Worm (Caenorhabditis elegans): ENCODE data around the gene F35B3.7.

The F35B3.7 gene

DNA sequence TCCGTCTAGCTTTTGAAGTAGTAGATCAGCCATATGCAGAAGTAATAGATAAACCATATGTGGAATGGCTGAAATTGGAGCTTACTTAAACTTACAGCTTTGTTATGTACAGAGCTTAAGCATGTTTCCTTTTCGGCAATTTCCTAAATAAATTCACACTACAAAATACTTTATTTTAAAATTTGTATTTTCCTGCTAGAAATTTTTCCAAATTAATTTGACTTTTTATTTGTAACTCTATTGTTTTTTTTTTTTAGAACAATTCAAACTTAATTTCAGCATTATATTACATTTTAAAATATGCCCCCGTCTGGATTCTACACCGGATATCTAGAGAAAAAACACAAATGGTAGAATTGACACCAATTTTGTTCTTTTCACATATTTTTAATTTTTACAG lies 29.7 kb downstream of the F35B3.7 start, which contains the start of gene F35B3.3:
Gene F35B3.3, plus strand, starts transcription at position 301 of the 400 bp plus-strand sequence.
- no peak for TF ChIP-seq sem-2 (GFP tag; optimal IDR thresholded peaks at IDR 0.05)

DNA sequence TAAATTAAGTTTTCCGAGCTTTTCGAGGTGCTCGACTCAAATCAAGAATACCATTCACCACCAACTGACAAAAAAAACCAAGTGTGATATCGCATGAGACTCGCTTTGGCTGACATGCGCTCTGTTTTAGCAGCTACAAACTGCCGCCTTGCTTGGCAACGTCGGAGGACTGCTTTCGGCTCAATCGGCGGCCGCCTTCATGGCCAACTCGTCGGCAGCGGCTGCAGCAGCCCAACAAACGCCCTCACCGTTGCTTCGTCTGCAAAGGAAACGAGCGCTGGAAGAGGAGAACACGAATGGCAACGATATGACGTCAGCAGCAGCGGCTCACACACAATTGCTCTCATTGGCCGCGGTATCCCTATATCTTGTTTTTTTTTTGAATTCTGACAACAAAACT lies 36.0 kb downstream of the F35B3.7 start:
- TF ChIP-seq lsy-2 (tag; optimal IDR thresholded peaks at IDR 0.05) (no peak), snpc-4 (tag; optimal IDR thresholded peaks at IDR 0.05) (no peak), ceh-83 (GFP tag; optimal IDR thresholded peaks at IDR 0.05) (no peak), nhr-76 (tag; optimal IDR thresholded peaks at IDR 0.05) (no peak), pha-4 (tag; optimal IDR thresholded peaks at IDR 0.05) (no peak), lin-13 (tag; optimal IDR thresholded peaks at IDR 0.05) (no peak)

DNA sequence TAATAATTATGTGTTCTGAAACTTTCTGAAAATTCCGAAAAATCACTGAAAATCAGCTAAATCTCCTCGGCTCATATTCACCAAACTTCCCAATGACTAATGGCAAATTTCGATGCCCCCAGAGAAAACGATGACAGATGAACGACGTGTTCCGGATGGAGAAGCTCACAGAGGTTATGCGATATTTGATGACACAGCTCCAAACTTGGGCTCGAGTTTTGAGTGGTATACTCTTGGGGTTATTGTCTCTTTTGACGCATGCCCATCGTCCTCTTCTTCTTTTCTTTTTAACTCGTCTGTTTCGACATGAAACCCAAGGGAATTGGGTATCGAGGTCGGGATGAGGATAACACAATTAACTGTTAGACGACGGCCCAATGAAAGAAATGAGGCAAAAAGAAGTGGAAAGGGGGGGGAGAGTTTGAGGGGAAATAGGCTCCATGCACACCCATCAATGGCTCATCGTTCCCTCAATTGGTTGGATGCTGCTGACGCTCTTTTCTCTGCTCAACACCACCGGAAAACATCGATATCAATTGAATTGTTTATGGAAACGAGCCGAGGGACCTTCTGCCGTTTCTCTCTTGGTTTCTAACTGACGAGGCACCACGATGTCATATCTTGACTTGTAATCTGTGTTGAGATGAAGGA lies 39.3 kb downstream of the F35B3.7 start:
- peak; percentile 13 for TF ChIP-seq mep-1 (tag; optimal IDR thresholded peaks at IDR 0.05)
- TF ChIP-seq cnd-1 (tag; optimal IDR thresholded peaks at IDR 0.05): no peak
- no peak for TF ChIP-seq flh-1 (GFP tag; optimal IDR thresholded peaks at IDR 0.05)
- TF ChIP-seq zip-8 (tag; optimal IDR thresholded peaks at IDR 0.05): no peak
- no peak for TF ChIP-seq unc-120 (tag; optimal IDR thresholded peaks at IDR 0.05; ENCODE audit: poor library complexity, severe bottlenecking)
- peak; percentile 7 for TF ChIP-seq unc-62 (GFP tag; optimal IDR thresholded peaks at IDR 0.05)
- TF ChIP-seq nhr-28 (tag; optimal IDR thresholded peaks at IDR 0.05): no peak
- peak; percentile 97 for TF ChIP-seq ces-1 (GFP tag; optimal IDR thresholded peaks at IDR 0.05)
- no peak for TF ChIP-seq mls-2 (tag; optimal IDR thresholded peaks at IDR 0.05)

DNA sequence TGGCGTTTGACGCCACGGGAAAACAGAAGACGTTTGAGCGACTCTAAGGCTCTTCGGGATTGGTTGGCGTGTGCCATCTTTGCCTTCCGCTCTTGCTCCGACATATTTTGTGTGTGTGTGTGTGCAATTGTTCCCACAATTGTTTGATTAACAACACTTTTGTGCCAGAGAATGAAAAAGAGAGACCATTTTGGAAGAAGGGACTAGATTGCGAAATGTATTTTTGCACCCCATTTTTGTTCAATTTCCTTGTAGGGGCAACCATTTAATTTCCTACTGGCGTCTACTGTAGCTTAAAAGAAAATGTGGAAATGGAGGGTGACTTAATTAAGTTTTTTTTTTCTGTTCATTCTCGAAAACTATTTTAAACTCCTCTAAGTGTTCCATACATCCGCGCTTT lies 40.7 kb downstream of the F35B3.7 start:
- TF ChIP-seq mls-2 (tag; optimal IDR thresholded peaks at IDR 0.05) (no peak), ces-1 (GFP tag; optimal IDR thresholded peaks at IDR 0.05) (peak; percentile 12)

DNA sequence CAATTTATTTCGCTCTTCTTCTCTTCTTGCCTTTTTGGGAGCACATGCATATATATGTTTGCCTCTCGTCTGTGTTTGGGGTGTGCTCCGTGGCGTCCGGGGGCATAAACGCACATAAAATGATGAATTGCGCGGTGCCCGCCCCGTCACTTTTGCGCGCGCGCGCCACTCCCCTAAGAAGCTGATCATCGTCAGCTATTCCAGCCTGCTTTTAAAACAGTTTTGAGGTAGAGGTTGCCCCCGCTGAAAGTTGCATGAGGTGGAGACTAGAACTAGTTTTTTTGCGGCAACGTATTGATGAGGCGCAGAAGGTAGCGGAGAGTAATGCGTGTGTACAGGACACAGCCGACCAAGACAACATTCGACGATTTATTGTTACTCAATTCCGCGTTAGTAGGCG lies 43.2 kb downstream of the F35B3.7 start:
- TF ChIP-seq M03D4.4 (tag; optimal IDR thresholded peaks at IDR 0.05) (no peak), nhr-28 (tag; optimal IDR thresholded peaks at IDR 0.05) (no peak), elt-3 (tag; optimal IDR thresholded peaks at IDR 0.05) (no peak), ztf-11 (tag; optimal IDR thresholded peaks at IDR 0.05) (no peak), ces-1 (GFP tag; optimal IDR thresholded peaks at IDR 0.05) (no peak), snpc-4 (tag; optimal IDR thresholded peaks at IDR 0.05) (no peak), tbx-8 (GFP tag; optimal IDR thresholded peaks at IDR 0.05) (no peak), unc-120 (tag; optimal IDR thresholded peaks at IDR 0.05; ENCODE audit: poor library complexity, severe bottlenecking) (no peak), lin-32 (GFP tag; optimal IDR thresholded peaks at IDR 0.05) (no peak), lin-13 (tag; optimal IDR thresholded peaks at IDR 0.05) (no peak), unc-62 (GFP tag; optimal IDR thresholded peaks at IDR 0.05) (no peak), ceh-43 (GFP tag; optimal IDR thresholded peaks at IDR 0.05) (no peak), ceh-83 (GFP tag; optimal IDR thresholded peaks at IDR 0.05) (no peak), mab-5 (tag; optimal IDR thresholded peaks at IDR 0.05) (no peak), sem-2 (GFP tag; optimal IDR thresholded peaks at IDR 0.05) (no peak), bed-3 (GFP tag; optimal IDR thresholded peaks at IDR 0.05) (no peak)

DNA sequence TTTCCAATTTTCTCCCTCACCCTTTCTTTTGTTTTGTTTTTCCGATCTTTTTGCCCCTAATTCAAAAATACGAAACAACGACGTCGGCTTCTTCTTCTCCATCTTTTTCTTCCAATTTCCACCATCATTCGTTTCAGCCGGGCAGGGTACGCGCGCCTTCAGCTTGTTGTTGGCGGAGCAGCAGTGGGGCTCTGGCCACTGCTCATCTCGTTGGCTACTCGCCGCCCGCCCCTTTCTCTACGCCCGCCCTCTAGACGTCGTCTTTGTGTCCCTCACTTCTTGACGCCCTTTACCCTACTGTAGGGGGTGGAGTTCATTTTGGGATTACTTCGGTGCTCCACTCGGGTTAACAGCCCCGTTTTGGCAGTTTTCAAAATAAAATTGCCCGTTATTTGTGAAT lies 43.9 kb downstream of the F35B3.7 start:
- TF ChIP-seq lin-13 (tag; optimal IDR thresholded peaks at IDR 0.05) (no peak), ces-1 (GFP tag; optimal IDR thresholded peaks at IDR 0.05) (peak; percentile 21), nhr-28 (tag; optimal IDR thresholded peaks at IDR 0.05) (no peak)

DNA sequence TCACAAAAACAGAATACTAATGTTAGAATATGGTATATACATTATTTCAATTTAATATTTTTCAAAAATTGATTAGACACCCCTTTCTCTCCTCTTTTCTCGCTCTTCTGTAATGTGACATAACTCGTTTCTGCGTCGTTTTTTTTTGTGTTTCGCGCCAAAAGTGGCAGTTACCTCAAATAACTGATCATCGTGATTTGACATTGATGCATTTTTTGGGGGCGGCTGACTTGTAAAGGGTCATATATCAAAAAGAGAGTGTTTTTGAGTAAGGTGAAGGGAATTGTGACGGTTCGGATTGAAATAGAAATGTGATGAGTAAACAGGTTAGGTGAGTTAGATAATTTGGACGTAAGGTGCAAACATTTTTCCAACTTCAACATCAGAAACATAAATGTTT lies 44.9 kb downstream of the F35B3.7 start:
- TF ChIP-seq sptf-1 (tag; optimal IDR thresholded peaks at IDR 0.05) (no peak), ztf-11 (tag; optimal IDR thresholded peaks at IDR 0.05) (no peak), unc-120 (tag; optimal IDR thresholded peaks at IDR 0.05; ENCODE audit: poor library complexity, severe bottlenecking) (no peak), tbx-8 (GFP tag; optimal IDR thresholded peaks at IDR 0.05) (no peak), nhr-2 (tag; optimal IDR thresholded peaks at IDR 0.05) (no peak), unc-39 (tag; optimal IDR thresholded peaks at IDR 0.05) (no peak), ham-2 (GFP tag; optimal IDR thresholded peaks at IDR 0.05) (no peak), hlh-1 (tag; optimal IDR thresholded peaks at IDR 0.05) (no peak), bed-3 (GFP tag; optimal IDR thresholded peaks at IDR 0.05) (no peak), ceh-43 (GFP tag; optimal IDR thresholded peaks at IDR 0.05) (no peak), snpc-4 (tag; optimal IDR thresholded peaks at IDR 0.05) (no peak), nhr-28 (tag; optimal IDR thresholded peaks at IDR 0.05) (no peak), flh-1 (GFP tag; optimal IDR thresholded peaks at IDR 0.05) (no peak), elt-3 (tag; optimal IDR thresholded peaks at IDR 0.05) (no peak), mep-1 (tag; optimal IDR thresholded peaks at IDR 0.05) (no peak), blmp-1 (tag; optimal IDR thresholded peaks at IDR 0.05) (no peak), nhr-237 (tag; optimal IDR thresholded peaks at IDR 0.05) (no peak), nhr-76 (tag; optimal IDR thresholded peaks at IDR 0.05) (no peak), nhr-12 (tag; optimal IDR thresholded peaks at IDR 0.05) (no peak)
